In genomic region chr3R:20542283-20543144, dm6 we compare ENCODE assay signal across 1 fruit fly cellular context.
TF ChIP-seq lines count a peak whose summit lies in the region.

No protein-coding gene starts in this region.

TF ChIP-seq in whole organism, embryonic, 481 proteins besides CTCF, POLR2A, EP300 and RAD21 (continued from another document and continues in another):
- TF ChIP-seq E2f1 (GFP tag; IDR thresholded peaks at IDR 0.05; lab: Robert Waterston, UW) (no peak), CG13775 (GFP tag; optimal IDR thresholded peaks at IDR 0.05; lab: Kevin White, UChicago) (no peak), CHES-1-like (GFP tag; optimal IDR thresholded peaks at IDR 0.05; lab: Kevin White, UChicago) (no peak), CG11247 (GFP tag; IDR thresholded peaks at IDR 0.05; lab: Robert Waterston, UW) (no peak), nerfin-2 (GFP tag; IDR thresholded peaks at IDR 0.05; lab: Robert Waterston, UW; ENCODE audit: partially characterized antibody) (no peak), CG11456 (GFP tag; IDR thresholded peaks at IDR 0.05; lab: Robert Waterston, UW) (no peak), CG11695 (GFP tag; IDR thresholded peaks at IDR 0.05; lab: Robert Waterston, UW) (peak; percentile 56; the same call in 1 of the 3 replicates), ab (GFP tag; optimal IDR thresholded peaks at IDR 0.05; lab: Kevin White, UChicago) (no peak), abd-A (tag; optimal IDR thresholded peaks at IDR 0.05; lab: Kevin White, UChicago) (no peak), CG4282 (GFP tag; optimal IDR thresholded peaks at IDR 0.05; lab: Kevin White, UChicago) (no peak), D19A (tag; optimal IDR thresholded peaks at IDR 0.05; lab: Kevin White, UChicago) (peak; percentile 30), CG7928 (GFP tag; optimal IDR thresholded peaks at IDR 0.05; lab: Kevin White, UChicago) (no peak), Abd-B (GFP tag; optimal IDR thresholded peaks at IDR 0.05; lab: Kevin White, UChicago) (no peak), Blimp-1 (GFP tag; optimal IDR thresholded peaks at IDR 0.05; lab: Kevin White, UChicago) (peak; percentile 52), CG13624 (GFP tag; optimal IDR thresholded peaks at IDR 0.05; lab: Kevin White, UChicago) (no peak), CG9609 (GFP tag; optimal IDR thresholded peaks at IDR 0.05; lab: Kevin White, UChicago) (no peak), CG1024 (GFP tag; IDR thresholded peaks at IDR 0.05; lab: Robert Waterston, UW) (no peak), ssp (GFP tag; IDR thresholded peaks at IDR 0.05; lab: Robert Waterston, UW) (no peak), danr (GFP tag; IDR thresholded peaks at IDR 0.05; lab: Robert Waterston, UW) (no peak), trh (GFP tag; optimal IDR thresholded peaks at IDR 0.05; lab: Kevin White, UChicago) (no peak), dpn (GFP tag; optimal IDR thresholded peaks at IDR 0.05; lab: Kevin White, UChicago) (no peak), Ptx1 (GFP tag; IDR thresholded peaks at IDR 0.05; lab: Robert Waterston, UW) (no peak), chif (GFP tag; optimal IDR thresholded peaks at IDR 0.05; lab: Kevin White, UChicago) (peak; percentile 14 to 46), Hr39 (optimal IDR thresholded peaks at IDR 0.05; lab: Kevin White, UChicago) (no peak), cas (GFP tag; IDR thresholded peaks at IDR 0.05; lab: Robert Waterston, UW) (no peak), Dip2 (GFP tag; IDR thresholded peaks at IDR 0.05; lab: Robert Waterston, UW) (no peak), tap (tag; optimal IDR thresholded peaks at IDR 0.05; lab: Kevin White, UChicago) (peak; percentile 41), CG10147 (GFP tag; optimal IDR thresholded peaks at IDR 0.05; lab: Kevin White, UChicago) (no peak), sob (GFP tag; IDR thresholded peaks at IDR 0.05; lab: Robert Waterston, UW) (peak; percentile 49), HLH4C (GFP tag; IDR thresholded peaks at IDR 0.05; lab: Robert Waterston, UW; ENCODE audit: partially characterized antibody) (no peak), br (optimal IDR thresholded peaks at IDR 0.05; lab: Kevin White, UChicago) (no peak), sd (tag; optimal IDR thresholded peaks at IDR 0.05; lab: Kevin White, UChicago) (no peak), CG2875 (GFP tag; optimal IDR thresholded peaks at IDR 0.05; lab: Kevin White, UChicago) (peak; percentile 58), Fer1 (GFP tag; optimal IDR thresholded peaks at IDR 0.05; lab: Kevin White, UChicago) (peak; percentile 4), CG11398 (GFP tag; optimal IDR thresholded peaks at IDR 0.05; lab: Kevin White, UChicago) (peak; percentile 48), otp (GFP tag; IDR thresholded peaks at IDR 0.05; lab: Robert Waterston, UW) (peak; percentile 34; the same call in 2 of the 3 replicates), CG10274 (GFP tag; optimal IDR thresholded peaks at IDR 0.05; lab: Kevin White, UChicago) (no peak), tgo (GFP tag; IDR thresholded peaks at IDR 0.05; lab: Robert Waterston, UW) (no peak; the same call in 2 of the 3 replicates), Atf3 (GFP tag; optimal IDR thresholded peaks at IDR 0.05; lab: Kevin White, UChicago) (no peak), stwl (tag; optimal IDR thresholded peaks at IDR 0.05; lab: Kevin White, UChicago) (no peak), CG18476 (GFP tag; optimal IDR thresholded peaks at IDR 0.05; lab: Kevin White, UChicago) (peak; percentile 22), HLH3B (GFP tag; IDR thresholded peaks at IDR 0.05; lab: Robert Waterston, UW) (peak; percentile 49; the same call in 1 of the 2 replicates), CG8924 (tag; optimal IDR thresholded peaks at IDR 0.05; lab: Kevin White, UChicago) (peak; percentile 39), salm (tag; optimal IDR thresholded peaks at IDR 0.05; lab: Kevin White, UChicago) (peak; percentile 4), hth (optimal IDR thresholded peaks at IDR 0.05; lab: Kevin White, UChicago) (no peak), NK7.1 (GFP tag; optimal IDR thresholded peaks at IDR 0.05; lab: Kevin White, UChicago) (no peak), chinmo (GFP tag; IDR thresholded peaks at IDR 0.05; lab: Robert Waterston, UW; ENCODE audit: partially characterized antibody) (0 out of 4 replicates have a peak, but pooled peaks have one; percentile 47), CG3995 (GFP tag; optimal IDR thresholded peaks at IDR 0.05; lab: Kevin White, UChicago) (no peak), CG17829 (tag; optimal IDR thresholded peaks at IDR 0.05; lab: Kevin White, UChicago) (no peak), inv (GFP tag; IDR thresholded peaks at IDR 0.05; lab: Robert Waterston, UW; ENCODE audit: partially characterized antibody) (no peak), MESR4 (GFP tag; optimal IDR thresholded peaks at IDR 0.05; lab: Kevin White, UChicago) (no peak), Asciz (GFP tag; optimal IDR thresholded peaks at IDR 0.05; lab: Kevin White, UChicago) (peak; percentile 82), fu2 (GFP tag; optimal IDR thresholded peaks at IDR 0.05; lab: Kevin White, UChicago) (no peak), CG2889 (GFP tag; IDR thresholded peaks at IDR 0.05; lab: Robert Waterston, UW) (no peak), CG4820 (GFP tag; optimal IDR thresholded peaks at IDR 0.05; lab: Kevin White, UChicago) (no peak), slp2 (GFP tag; optimal IDR thresholded peaks at IDR 0.05; lab: Kevin White, UChicago) (no peak), CG17328 (GFP tag; IDR thresholded peaks at IDR 0.05; lab: Robert Waterston, UW) (no peak), lbe (GFP tag; optimal IDR thresholded peaks at IDR 0.05; lab: Kevin White, UChicago) (no peak), sim (GFP tag; IDR thresholded peaks at IDR 0.05; lab: Robert Waterston, UW) (0 out of 2 replicates have a peak, but pooled peaks have one; percentile 22), Dek (tag; optimal IDR thresholded peaks at IDR 0.05; lab: Kevin White, UChicago) (peak; percentile 15), ase (GFP tag; IDR thresholded peaks at IDR 0.05; lab: Robert Waterston, UW) (no peak), CG14441 (GFP tag; IDR thresholded peaks at IDR 0.05; lab: Robert Waterston, UW) (no peak), Med (GFP tag; lab: Kevin White, UChicago) (peak; percentile 34), pum (GFP tag; optimal IDR thresholded peaks at IDR 0.05; lab: Kevin White, UChicago) (no peak), wek (GFP tag; optimal IDR thresholded peaks at IDR 0.05; lab: Kevin White, UChicago) (peak; percentile 60), Usf (GFP tag; optimal IDR thresholded peaks at IDR 0.05; lab: Kevin White, UChicago) (no peak), Adf1 (GFP tag; IDR thresholded peaks at IDR 0.05; lab: Robert Waterston, UW) (no peak), Bdp1 (GFP tag; optimal IDR thresholded peaks at IDR 0.05; lab: Kevin White, UChicago) (no peak), CG7745 (tag; optimal IDR thresholded peaks at IDR 0.05; lab: Kevin White, UChicago) (peak; percentile 75), crp (GFP tag; optimal IDR thresholded peaks at IDR 0.05; lab: Kevin White, UChicago) (no peak), CG12744 (GFP tag; optimal IDR thresholded peaks at IDR 0.05; lab: Kevin White, UChicago) (no peak), CG17912 (GFP tag; optimal IDR thresholded peaks at IDR 0.05; lab: Kevin White, UChicago) (no peak), ara (GFP tag; IDR thresholded peaks at IDR 0.05; lab: Robert Waterston, UW) (no peak), dysf (GFP tag; IDR thresholded peaks at IDR 0.05; lab: Robert Waterston, UW) (no peak), CG3726 (GFP tag; IDR thresholded peaks at IDR 0.05; lab: Robert Waterston, UW) (no peak), ewg (GFP tag; optimal IDR thresholded peaks at IDR 0.05; lab: Kevin White, UChicago) (no peak), fd96Cb (tag; optimal IDR thresholded peaks at IDR 0.05; lab: Kevin White, UChicago) (no peak), CG7357 (GFP tag; IDR thresholded peaks at IDR 0.05; lab: Robert Waterston, UW) (no peak), seq (GFP tag; IDR thresholded peaks at IDR 0.05; lab: Robert Waterston, UW) (no peak; the same call in 1 of the 2 replicates), CG1529 (GFP tag; optimal IDR thresholded peaks at IDR 0.05; lab: Kevin White, UChicago) (peak; percentile 71), amos (GFP tag; IDR thresholded peaks at IDR 0.05; lab: Robert Waterston, UW; ENCODE audit: partially characterized antibody) (no peak), CG15011 (GFP tag; optimal IDR thresholded peaks at IDR 0.05; lab: Kevin White, UChicago) (peak; percentile 63), zfh2 (GFP tag; optimal IDR thresholded peaks at IDR 0.05; lab: Kevin White, UChicago) (no peak), dati (GFP tag; IDR thresholded peaks at IDR 0.05; lab: Robert Waterston, UW) (no peak), CG6654 (GFP tag; optimal IDR thresholded peaks at IDR 0.05; lab: Kevin White, UChicago) (no peak), ftz-f1 (GFP tag; optimal IDR thresholded peaks at IDR 0.05; lab: Kevin White, UChicago) (no peak), Fer2 (tag; optimal IDR thresholded peaks at IDR 0.05; lab: Kevin White, UChicago) (peak; percentile 18), Sry-δ (GFP tag; optimal IDR thresholded peaks at IDR 0.05; lab: Kevin White, UChicago) (no peak), zen (tag; optimal IDR thresholded peaks at IDR 0.05; lab: Kevin White, UChicago) (peak; percentile 44), pnt (GFP tag; optimal IDR thresholded peaks at IDR 0.05; lab: Kevin White, UChicago) (peak; percentile 8), ap (GFP tag; IDR thresholded peaks at IDR 0.05; lab: Robert Waterston, UW) (no peak; the same call in 1 of the 2 replicates), CG42726 (GFP tag; IDR thresholded peaks at IDR 0.05; lab: Robert Waterston, UW; ENCODE audit: partially characterized antibody) (no peak), oc (tag; optimal IDR thresholded peaks at IDR 0.05; lab: Kevin White, UChicago) (no peak), CG10321 (GFP tag; IDR thresholded peaks at IDR 0.05; lab: Robert Waterston, UW) (0 out of 2 replicates have a peak, but pooled peaks have one; percentile 39), p53 (GFP tag; optimal IDR thresholded peaks at IDR 0.05; lab: Kevin White, UChicago) (no peak), Mad (GFP tag; optimal IDR thresholded peaks at IDR 0.05; lab: Kevin White, UChicago) (no peak), Bgb (GFP tag; IDR thresholded peaks at IDR 0.05; lab: Robert Waterston, UW; ENCODE audit: partially characterized antibody) (no peak), gem (tag; optimal IDR thresholded peaks at IDR 0.05; lab: Kevin White, UChicago) (peak; percentile 67), CG13123 (GFP tag; optimal IDR thresholded peaks at IDR 0.05; lab: Kevin White, UChicago) (peak; percentile 38), ato (GFP tag; IDR thresholded peaks at IDR 0.05; lab: Robert Waterston, UW; ENCODE audit: partially characterized antibody) (no peak), wor (GFP tag; IDR thresholded peaks at IDR 0.05; lab: Robert Waterston, UW) (no peak), CG9932 (GFP tag; IDR thresholded peaks at IDR 0.05; lab: Robert Waterston, UW) (no peak), Oaz (GFP tag; IDR thresholded peaks at IDR 0.05; lab: Robert Waterston, UW) (no peak), CG30403 (GFP tag; optimal IDR thresholded peaks at IDR 0.05; lab: Kevin White, UChicago) (no peak), CG7963 (GFP tag; IDR thresholded peaks at IDR 0.05; lab: Robert Waterston, UW; ENCODE audit: partially characterized antibody) (no peak), Xrp1 (GFP tag; IDR thresholded peaks at IDR 0.05; lab: Robert Waterston, UW) (peak; percentile 74), CG8388 (GFP tag; optimal IDR thresholded peaks at IDR 0.05; lab: Kevin White, UChicago) (peak; percentile 21), Meics (GFP tag; optimal IDR thresholded peaks at IDR 0.05; lab: Kevin White, UChicago) (peak; percentile 9), CG13894 (tag; optimal IDR thresholded peaks at IDR 0.05; lab: Kevin White, UChicago) (no peak), psq (GFP tag; optimal IDR thresholded peaks at IDR 0.05; lab: Kevin White, UChicago) (no peak), Mrtf (GFP tag; IDR thresholded peaks at IDR 0.05; lab: Robert Waterston, UW) (no peak), CG10565 (GFP tag; optimal IDR thresholded peaks at IDR 0.05; lab: Kevin White, UChicago) (no peak), CG4360 (GFP tag; IDR thresholded peaks at IDR 0.05; lab: Robert Waterston, UW) (no peak), prd (optimal IDR thresholded peaks at IDR 0.05; lab: Kevin White, UChicago) (no peak), prd (GFP tag; IDR thresholded peaks at IDR 0.05; lab: Robert Waterston, UW) (no peak), Jarid2 (GFP tag; optimal IDR thresholded peaks at IDR 0.05; lab: Kevin White, UChicago) (no peak), CG14014 (GFP tag; IDR thresholded peaks at IDR 0.05; lab: Robert Waterston, UW) (peak; percentile 61; the same call in 1 of the 2 replicates), lmd (GFP tag; IDR thresholded peaks at IDR 0.05; lab: Robert Waterston, UW) (no peak), CG10267 (tag; optimal IDR thresholded peaks at IDR 0.05; lab: Kevin White, UChicago) (peak; percentile 20), CG2202 (tag; optimal IDR thresholded peaks at IDR 0.05; lab: Kevin White, UChicago) (peak; percentile 77), hb (GFP tag; IDR thresholded peaks at IDR 0.05; lab: Robert Waterston, UW; ENCODE audit: partially characterized antibody) (no peak), CG8281 (tag; optimal IDR thresholded peaks at IDR 0.05; lab: Kevin White, UChicago) (peak; percentile 16), ems (GFP tag; optimal IDR thresholded peaks at IDR 0.05; lab: Kevin White, UChicago) (no peak), CG14965 (GFP tag; optimal IDR thresholded peaks at IDR 0.05; lab: Kevin White, UChicago; ENCODE audit: borderline replicate concordance) (peak; percentile 11), CG14710 (tag; optimal IDR thresholded peaks at IDR 0.05; lab: Kevin White, UChicago) (peak; percentile 63), CG6689 (GFP tag; IDR thresholded peaks at IDR 0.05; lab: Robert Waterston, UW) (no peak), sisA (GFP tag; IDR thresholded peaks at IDR 0.05; lab: Robert Waterston, UW) (no peak), Six4 (GFP tag; optimal IDR thresholded peaks at IDR 0.05; lab: Kevin White, UChicago) (peak; percentile 34), CG15601 (tag; optimal IDR thresholded peaks at IDR 0.05; lab: Kevin White, UChicago) (peak; percentile 81), CG4424 (GFP tag; optimal IDR thresholded peaks at IDR 0.05; lab: Kevin White, UChicago) (peak; percentile 14), CG7987 (GFP tag; optimal IDR thresholded peaks at IDR 0.05; lab: Kevin White, UChicago) (no peak), CG7786 (GFP tag; optimal IDR thresholded peaks at IDR 0.05; lab: Kevin White, UChicago) (no peak), CG4404 (GFP tag; IDR thresholded peaks at IDR 0.05; lab: Robert Waterston, UW) (no peak), CG15479 (GFP tag; optimal IDR thresholded peaks at IDR 0.05; lab: Kevin White, UChicago) (peak; percentile 83), knrl (GFP tag; IDR thresholded peaks at IDR 0.05; lab: Robert Waterston, UW; ENCODE audit: partially characterized antibody) (no peak), eve (GFP tag; optimal IDR thresholded peaks at IDR 0.05; lab: Kevin White, UChicago) (peak in 1 of 2 experiments; percentile 75)
